Fruit fly (Drosophila melanogaster) S2 (cell line): ENCODE results near the gene synr.

Source experiments
- CG8478 ChIP-seq: fragments of >200 bp; optimal IDR thresholded peaks from 2 replicates; lab custom pipeline; 2018
- CTCF ChIP-seq, 2 experiments: fragments of >200 bp; optimal IDR thresholded peaks; 2 replicates each; lab custom pipeline; 2018

- no peak for TF ChIP-seq CG8478 (lab: Kevin White, UChicago)
- TF ChIP-seq CTCF (optimal IDR thresholded peaks at IDR 0.05; lab: Kevin White, UChicago) = peak in 1 of 2 experiments; percentile 16
Observed at dm6 chr2L:4971329-4971798, 28.8 kb downstream of the synr start, which contains the start of gene CG14043.
